Fruit fly (Drosophila melanogaster): Measurements from ENCODE around the gene nis.

Gene nis

DNA sequence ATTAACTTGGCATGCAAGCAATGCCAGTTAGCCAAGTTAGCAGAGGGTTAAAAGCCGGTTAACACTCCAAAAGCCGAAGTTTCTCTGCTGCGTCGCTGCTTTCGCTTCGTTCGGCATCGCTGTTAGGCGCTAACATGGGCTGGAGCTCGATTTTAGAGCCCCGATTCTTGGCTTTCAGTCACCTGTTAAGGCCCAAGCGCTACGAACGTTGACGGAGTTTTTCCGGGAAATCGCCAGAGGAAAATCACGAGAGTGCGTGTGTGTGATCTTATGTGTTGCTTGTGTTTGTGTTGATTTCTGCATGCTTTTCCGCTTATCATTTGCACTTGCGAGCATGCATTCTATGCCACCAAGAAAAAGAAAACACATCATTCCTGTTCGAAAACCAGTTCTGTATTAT lies 32.0 kb downstream of the nis start, which contains the start of gene haf (continued):
- TF ChIP-seq tgo (GFP tag; IDR thresholded peaks at IDR 0.05) (no peak), CG18011 (GFP tag; optimal IDR thresholded peaks at IDR 0.05) (no peak), CoRest (tag; optimal IDR thresholded peaks at IDR 0.05) (no peak), Rx (GFP tag; IDR thresholded peaks at IDR 0.05) (no peak), fd3F (GFP tag; optimal IDR thresholded peaks at IDR 0.05) (no peak), Sox102F (GFP tag; optimal IDR thresholded peaks at IDR 0.05) (no peak), CG7745 (tag; optimal IDR thresholded peaks at IDR 0.05) (no peak), Atf-2 (GFP tag; optimal IDR thresholded peaks at IDR 0.05) (no peak), bigmax (GFP tag; optimal IDR thresholded peaks at IDR 0.05) (no peak), phol (tag; optimal IDR thresholded peaks at IDR 0.05) (no peak), row (GFP tag; IDR thresholded peaks at IDR 0.05) (no peak), CG14710 (tag; optimal IDR thresholded peaks at IDR 0.05) (no peak), Adf1 (GFP tag; IDR thresholded peaks at IDR 0.05) (peak; percentile 68), vvl (GFP tag; IDR thresholded peaks at IDR 0.05) (0 out of 2 replicates have a peak, but pooled peaks have one; percentile 23), CG17802 (tag; optimal IDR thresholded peaks at IDR 0.05) (no peak), Deaf1 (tag; optimal IDR thresholded peaks at IDR 0.05) (peak; percentile 93), inv (GFP tag; IDR thresholded peaks at IDR 0.05; ENCODE audit: partially characterized antibody) (peak; percentile 11; the same call in 1 of the 2 replicates), Xbp1 (GFP tag; optimal IDR thresholded peaks at IDR 0.05) (no peak), toy (GFP tag; IDR thresholded peaks at IDR 0.05) (no peak), CG17328 (GFP tag; IDR thresholded peaks at IDR 0.05) (no peak), CG11723 (GFP tag; optimal IDR thresholded peaks at IDR 0.05) (no peak), so (GFP tag; IDR thresholded peaks at IDR 0.05) (no peak), CG9876 (GFP tag; optimal IDR thresholded peaks at IDR 0.05) (no peak), Ets65A (GFP tag) (peak; percentile 19), CG42726 (GFP tag; IDR thresholded peaks at IDR 0.05; ENCODE audit: partially characterized antibody) (0 out of 2 replicates have a peak, but pooled peaks have one; percentile 5), CG10366 (GFP tag; IDR thresholded peaks at IDR 0.05) (no peak), B-H1 (GFP tag; IDR thresholded peaks at IDR 0.05) (no peak), Dek (tag; optimal IDR thresholded peaks at IDR 0.05) (no peak), CG10431 (GFP tag; optimal IDR thresholded peaks at IDR 0.05) (no peak), CG11456 (GFP tag; IDR thresholded peaks at IDR 0.05) (no peak), CG13894 (tag; optimal IDR thresholded peaks at IDR 0.05) (peak; percentile 74), CG7987 (GFP tag; optimal IDR thresholded peaks at IDR 0.05) (no peak)

DNA sequence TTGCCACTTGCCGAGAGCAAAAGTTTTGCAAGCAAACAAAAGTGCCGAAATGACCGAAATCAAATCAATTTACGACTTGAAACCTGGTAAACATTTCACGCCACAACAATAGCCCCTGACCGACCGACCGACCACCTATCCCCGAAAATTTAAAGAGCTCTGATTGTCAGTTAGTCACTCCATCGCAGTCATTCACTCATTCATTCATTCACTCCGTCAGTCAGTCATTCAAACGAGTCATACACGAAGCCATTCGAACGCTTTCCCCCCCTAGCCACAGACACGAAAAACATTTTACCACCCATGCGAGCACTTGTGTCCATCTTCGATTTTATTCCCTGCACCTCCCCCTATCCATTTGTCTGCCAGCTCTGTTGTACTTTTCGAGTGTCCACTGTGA lies 39.1 kb downstream of the nis start:
- TF ChIP-seq sens (GFP tag) (peak; percentile 30), CG8281 (tag; optimal IDR thresholded peaks at IDR 0.05) (peak; percentile 94), CG16779 (GFP tag; IDR thresholded peaks at IDR 0.05) (no peak)

DNA sequence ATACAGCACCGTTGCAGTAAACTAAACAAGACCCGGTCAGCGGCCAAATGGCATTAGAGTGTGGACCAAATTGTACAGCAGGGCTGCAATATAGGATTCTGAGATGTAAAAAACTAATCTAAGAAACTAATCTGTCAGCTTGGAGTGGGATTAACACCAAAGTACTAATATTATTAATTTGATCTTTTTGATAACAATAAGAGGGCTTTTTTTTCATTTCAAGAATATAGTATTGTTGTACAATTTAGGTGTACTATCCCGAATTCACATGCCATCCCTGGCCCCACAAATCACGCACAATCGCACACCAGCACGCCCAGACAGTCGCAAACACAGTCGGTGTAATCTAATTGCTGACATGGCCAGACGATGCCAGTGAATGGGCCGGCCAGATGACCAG lies 48.8 kb downstream of the nis start:
- TF ChIP-seq Drgx (GFP tag; IDR thresholded peaks at IDR 0.05) (peak; percentile 30; the same call in 1 of the 2 replicates), CG18476 (GFP tag; optimal IDR thresholded peaks at IDR 0.05) (no peak), CG12391 (tag; optimal IDR thresholded peaks at IDR 0.05) (no peak), CG2889 (GFP tag; IDR thresholded peaks at IDR 0.05) (no peak), CG18619 (GFP tag; optimal IDR thresholded peaks at IDR 0.05) (no peak), CG7357 (GFP tag; IDR thresholded peaks at IDR 0.05) (no peak)
